Worm (Caenorhabditis elegans) whole organism, L1 larva: ENCODE data around the gene flp-8.

Experiments used
- aha-1 ChIP-seq: fragments of 150-350 bp; optimal IDR thresholded peaks from 2 replicates; lab custom pipeline; 2014; ENCODE audit warnings: missing biosample characterization, missing genetic modification characterization
- fkh-8 ChIP-seq: sonication (generic microtip); optimal IDR thresholded peaks from 2 replicates; lab custom pipeline; 2016; ENCODE audit warnings: mild to moderate bottlenecking, missing genetic modification characterization, missing compliant biosample characterization
- hpl-2 ChIP-seq: fragments of 150-350 bp; optimal IDR thresholded peaks from 2 replicates; lab custom pipeline; 2014; ENCODE audit warnings: missing biosample characterization, missing genetic modification reagents, missing genetic modification characterization
- jun-1 ChIP-seq: fragments of 150-350 bp; optimal IDR thresholded peaks from 2 replicates; lab custom pipeline; 2014; ENCODE audit warnings: missing biosample characterization, missing genetic modification reagents, missing genetic modification characterization
- lin-13 ChIP-seq: fragments of 150-350 bp; optimal IDR thresholded peaks from 2 replicates; lab custom pipeline; 2014; ENCODE audit warnings: missing biosample characterization, missing genetic modification reagents, missing genetic modification characterization
- lsy-2 ChIP-seq, 2 experiments: fragments of 150-350 bp; optimal IDR thresholded peaks; 2 replicates each; lab custom pipeline; 2014; ENCODE audit warnings: missing biosample characterization in 2 of 2, missing genetic modification characterization in 2 of 2
- nhr-12 ChIP-seq: sonication (generic microtip); optimal IDR thresholded peaks from 2 replicates; lab custom pipeline; 2017; ENCODE audit warnings: missing biosample characterization, missing genetic modification characterization
- snu-23 ChIP-seq: sonication (generic microtip); optimal IDR thresholded peaks from 2 replicates; lab custom pipeline; 2016; ENCODE audit warnings: missing genetic modification characterization, missing compliant biosample characterization
- sptf-1 ChIP-seq: fragments of 150-350 bp; optimal IDR thresholded peaks from 2 replicates; lab custom pipeline; 2014; ENCODE audit warnings: missing biosample characterization, missing genetic modification characterization
- ztf-11 ChIP-seq, 2 experiments: sonication (generic microtip); optimal IDR thresholded peaks; 2 replicates each; lab custom pipeline; 2016 to 2017; ENCODE audit warnings: missing genetic modification characterization in 2 of 2, missing biosample characterization in 1 of 2, missing compliant biosample characterization in 1 of 2

DNA sequence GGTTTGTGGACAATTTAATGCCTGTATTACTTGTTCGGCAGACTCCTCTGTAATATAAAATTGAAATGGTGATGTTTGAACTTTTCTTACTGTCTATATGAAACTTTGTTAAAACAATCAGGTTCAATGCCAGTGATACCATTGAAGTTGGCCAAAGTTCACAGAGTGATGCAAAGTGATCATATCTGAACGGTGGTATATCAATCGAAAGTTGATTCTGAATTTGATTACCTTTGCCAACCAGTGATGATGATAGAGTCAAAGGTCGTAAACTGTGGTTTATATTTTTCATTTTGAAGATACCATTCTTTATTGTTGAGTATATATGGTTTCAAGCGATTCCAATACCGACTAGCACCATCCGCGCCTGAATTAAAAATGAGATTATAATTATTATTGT is 22.2 kb downstream of the flp-8 start:
- no peak for TF ChIP-seq hpl-2 (GFP tag; lab: Kevin White, UChicago)
- no peak for TF ChIP-seq lin-13
- no peak for TF ChIP-seq jun-1 (tag; lab: Kevin White, UChicago)
- TF ChIP-seq nhr-12 (tag; lab: Kevin White, UChicago) = no peak
- TF ChIP-seq ztf-11 (tag; optimal IDR thresholded peaks at IDR 0.05; lab: Kevin White, UChicago) = no peak
- no peak for TF ChIP-seq sptf-1
- no peak for TF ChIP-seq aha-1 (tag; lab: Kevin White, UChicago)
- no peak for TF ChIP-seq fkh-8 (tag; lab: Kevin White, UChicago)
- TF ChIP-seq lsy-2 (tag; optimal IDR thresholded peaks at IDR 0.05; lab: Kevin White, UChicago) = no peak
- no peak for TF ChIP-seq snu-23 (GFP tag; lab: Kevin White, UChicago)
